Worm (Caenorhabditis elegans): ENCODE results near the gene R11D1.4.

ce11 chrV:12725893-12726292 is 11.9 kb upstream of the R11D1.4 start, which contains the start of gene R11D1.12:
- TF ChIP-seq him-1 (tag; optimal IDR thresholded peaks at IDR 0.05) (no peak), dao-5 (tag; optimal IDR thresholded peaks at IDR 0.05) (no peak)

All from whole organism, L4/young adult.